Worm (Caenorhabditis elegans): ENCODE results near the gene R09F10.3.

ce11 chrX:8262734-8263133, 31.7 kb upstream of the R09F10.3 start:
- TF ChIP-seq nhr-237 (tag; optimal IDR thresholded peaks at IDR 0.05) (no peak), bed-3 (GFP tag; optimal IDR thresholded peaks at IDR 0.05) (no peak), ces-1 (GFP tag; optimal IDR thresholded peaks at IDR 0.05) (no peak), nhr-28 (tag; optimal IDR thresholded peaks at IDR 0.05) (no peak), flh-1 (GFP tag; optimal IDR thresholded peaks at IDR 0.05) (no peak)
